Worm (Caenorhabditis elegans) whole organism, L2 larva: ENCODE data around the gene C50A2.7.

Source experiments
- ceh-82 ChIP-seq: fragments of 150-350 bp; optimal IDR thresholded peaks from 2 replicates; lab custom pipeline; 2014; ENCODE audit warnings: missing biosample characterization, missing genetic modification characterization
- egl-27 ChIP-seq: sonication (generic microtip); optimal IDR thresholded peaks from 3 replicates; lab custom pipeline; 2017; ENCODE audit warnings: missing biosample characterization, missing genetic modification reagents, missing genetic modification characterization
- lin-11 ChIP-seq: fragments of 150-350 bp; sonication (generic microtip); optimal IDR thresholded peaks from 2 replicates; lab custom pipeline; 2014; ENCODE audit warnings: missing biosample characterization, missing genetic modification characterization, inconsistent platforms, mixed read lengths
- lsy-2 ChIP-seq, 2 experiments: fragments of 150-350 bp in 1 of 2; sonication (generic microtip) in 1 of 2; optimal IDR thresholded peaks; 2 replicates each; lab custom pipeline; 2014 to 2017; ENCODE audit warnings: missing biosample characterization in 2 of 2, missing genetic modification characterization in 2 of 2
- mab-5 ChIP-seq: fragments of 150-350 bp; optimal IDR thresholded peaks from 2 replicates; lab custom pipeline; 2014; ENCODE audit warnings: missing biosample characterization, missing genetic modification characterization
- nhr-12 ChIP-seq: fragments of 150-350 bp; optimal IDR thresholded peaks from 2 replicates; lab custom pipeline; 2014; ENCODE audit warnings: missing biosample characterization, missing genetic modification characterization
- nhr-237 ChIP-seq: fragments of 150-350 bp; optimal IDR thresholded peaks from 2 replicates; lab custom pipeline; 2014; ENCODE audit warnings: missing biosample characterization, missing genetic modification characterization
- nhr-25 ChIP-seq: fragments of 150-350 bp; sonication (generic microtip); optimal IDR thresholded peaks from 3 replicates; lab custom pipeline; 2014; ENCODE audit warnings: missing biosample characterization, missing genetic modification characterization
- skn-1 ChIP-seq: sonication (generic microtip); optimal IDR thresholded peaks from 2 replicates; lab custom pipeline; 2017; ENCODE audit warnings: missing biosample characterization, missing genetic modification characterization
- snpc-4 ChIP-seq: fragments of 150-350 bp; optimal IDR thresholded peaks from 2 replicates; lab custom pipeline; 2014; ENCODE audit warnings: missing biosample characterization, missing genetic modification characterization
- unc-39 ChIP-seq: fragments of 150-350 bp; optimal IDR thresholded peaks from 2 replicates; lab custom pipeline; 2014; ENCODE audit warnings: missing biosample characterization, missing genetic modification characterization
- unc-62 ChIP-seq: fragments of 150-350 bp; optimal IDR thresholded peaks from 2 replicates; lab custom pipeline; 2014; ENCODE audit warnings: missing biosample characterization, missing genetic modification reagents, missing genetic modification characterization
- ztf-11 ChIP-seq: sonication (generic microtip); optimal IDR thresholded peaks from 2 replicates; lab custom pipeline; 2017; ENCODE audit warnings: missing biosample characterization, missing genetic modification characterization
- ztf-4 ChIP-seq: fragments of 150-350 bp; optimal IDR thresholded peaks from 2 replicates; lab custom pipeline; 2014; ENCODE audit warnings: missing biosample characterization, missing genetic modification characterization

- TF ChIP-seq lin-11 (tag; lab: Kevin White, UChicago) (no peak), unc-62 (no peak), nhr-25 (tag; lab: Kevin White, UChicago) (no peak), nhr-237 (no peak), snpc-4 (tag; lab: Kevin White, UChicago) (no peak), mab-5 (no peak), ztf-4 (no peak), egl-27 (tag; lab: Kevin White, UChicago) (no peak), skn-1 (tag; lab: Kevin White, UChicago) (no peak), ceh-82 (no peak), nhr-12 (tag; lab: Kevin White, UChicago) (no peak), unc-39 (tag; lab: Kevin White, UChicago) (no peak), ztf-11 (tag; lab: Kevin White, UChicago) (no peak), lsy-2 (tag; optimal IDR thresholded peaks at IDR 0.05; lab: Kevin White, UChicago) (no peak)
Observed at ce11 chrIV:1157928-1158327, 5.3 kb upstream of the C50A2.7 start, which contains the start of gene C50A2.3.
